Worm (Caenorhabditis elegans) whole organism, L3 larva: ENCODE measurements around the gene F36D4.4.

Experiments used
- R02D3.7 ChIP-seq: fragments of 150-350 bp; optimal IDR thresholded peaks from 2 replicates; lab custom pipeline; 2014; ENCODE audit warnings: missing biosample characterization, missing genetic modification characterization
- aly-2 ChIP-seq: fragments of 150-350 bp; optimal IDR thresholded peaks from 2 replicates; lab custom pipeline; 2014; ENCODE audit warnings: missing biosample characterization, missing genetic modification characterization
- ceh-16 ChIP-seq: sonication (generic microtip); optimal IDR thresholded peaks from 2 replicates; lab custom pipeline; 2017; ENCODE audit warnings: missing biosample characterization, missing genetic modification characterization
- ceh-28 ChIP-seq: fragments of 150-350 bp; optimal IDR thresholded peaks from 2 replicates; lab custom pipeline; 2014; ENCODE audit warnings: missing biosample characterization, missing genetic modification reagents, missing genetic modification characterization
- ceh-9 ChIP-seq: sonication (generic microtip); optimal IDR thresholded peaks from 2 replicates; lab custom pipeline; 2018; ENCODE audit warnings: missing biosample characterization, missing genetic modification characterization
- daf-12 ChIP-seq: fragments of 150-350 bp; optimal IDR thresholded peaks from 2 replicates; lab custom pipeline; 2014; ENCODE audit warnings: missing biosample characterization, missing genetic modification reagents, missing genetic modification characterization
- egl-27 ChIP-seq: sonication (generic microtip); optimal IDR thresholded peaks from 4 replicates; lab custom pipeline; 2017; ENCODE audit warnings: missing biosample characterization, missing genetic modification reagents, missing genetic modification characterization
- egl-5 ChIP-seq: fragments of 150-350 bp; optimal IDR thresholded peaks from 2 replicates; lab custom pipeline; 2017; ENCODE audit warnings: missing biosample characterization, missing genetic modification reagents, missing genetic modification characterization, inconsistent platforms
- elt-1 ChIP-seq: fragments of 150-350 bp; optimal IDR thresholded peaks from 2 replicates; lab custom pipeline; 2014; ENCODE audit warnings: missing biosample characterization, missing genetic modification characterization
- elt-2 ChIP-seq: sonication (generic microtip); optimal IDR thresholded peaks from 2 replicates; lab custom pipeline; 2016; ENCODE audit warnings: missing genetic modification reagents, mild to moderate bottlenecking, missing genetic modification characterization, missing compliant biosample characterization
- elt-3 ChIP-seq, 3 experiments: fragments of 150-350 bp in 1 of 3; sonication (generic microtip) in 2 of 3; optimal IDR thresholded peaks; 2 replicates in 2 of 3; 4 replicates in 1 of 3; lab custom pipeline; 2014 to 2017; ENCODE audit warnings: missing biosample characterization in 3 of 3, missing genetic modification characterization in 3 of 3
- eor-1 ChIP-seq, 2 experiments: fragments of 150-350 bp; optimal IDR thresholded peaks; 2 replicates each; lab custom pipeline; 2014 to 2018; ENCODE audit warnings: missing biosample characterization in 2 of 2, missing genetic modification characterization in 2 of 2
- fkh-2 ChIP-seq: fragments of 150-350 bp; optimal IDR thresholded peaks from 2 replicates; lab custom pipeline; 2014; ENCODE audit warnings: missing biosample characterization, missing genetic modification reagents, missing genetic modification characterization
- fos-1 ChIP-seq: fragments of 150-350 bp; optimal IDR thresholded peaks from 2 replicates; lab custom pipeline; 2014; ENCODE audit warnings: missing biosample characterization, missing genetic modification characterization
- jun-1 ChIP-seq: fragments of 150-350 bp; optimal IDR thresholded peaks from 2 replicates; lab custom pipeline; 2014; ENCODE audit warnings: missing biosample characterization, missing genetic modification reagents, missing genetic modification characterization
- lin-39 ChIP-seq: fragments of 150-350 bp; optimal IDR thresholded peaks from 2 replicates; lab custom pipeline; 2018; ENCODE audit warnings: missing biosample characterization, missing genetic modification reagents, missing genetic modification characterization
- lsy-12 ChIP-seq: sonication (generic microtip); optimal IDR thresholded peaks from 2 replicates; lab custom pipeline; 2016; ENCODE audit warnings: mild to moderate bottlenecking, missing genetic modification characterization, missing compliant biosample characterization
- mdl-1 ChIP-seq: fragments of 150-350 bp; optimal IDR thresholded peaks from 2 replicates; lab custom pipeline; 2014; ENCODE audit warnings: missing biosample characterization, missing genetic modification characterization
- mml-1 ChIP-seq: fragments of 150-350 bp; sonication (generic microtip); optimal IDR thresholded peaks from 3 replicates; lab custom pipeline; 2014; ENCODE audit warnings: missing biosample characterization, missing genetic modification characterization
- nfya-1 ChIP-seq: sonication (generic microtip); optimal IDR thresholded peaks from 2 replicates; lab custom pipeline; 2017; ENCODE audit warnings: missing genetic modification characterization, mild to moderate bottlenecking, missing compliant biosample characterization, antibody characterized with exemption, moderate library complexity; ENCODE audit not compliant: insufficient read depth
- nhr-11 ChIP-seq: fragments of 150-350 bp; optimal IDR thresholded peaks from 2 replicates; lab custom pipeline; 2014; ENCODE audit warnings: missing biosample characterization, missing genetic modification characterization
- nhr-23 ChIP-seq: fragments of 150-350 bp; optimal IDR thresholded peaks from 2 replicates; lab custom pipeline; 2014; ENCODE audit warnings: missing biosample characterization, missing genetic modification reagents, missing genetic modification characterization
- nhr-237 ChIP-seq: fragments of 150-350 bp; optimal IDR thresholded peaks from 2 replicates; lab custom pipeline; 2014; ENCODE audit warnings: missing biosample characterization, missing genetic modification characterization
- nhr-25 ChIP-seq: sonication (generic microtip); optimal IDR thresholded peaks from 2 replicates; lab custom pipeline; 2017; ENCODE audit warnings: missing biosample characterization, missing genetic modification characterization
- nhr-28 ChIP-seq: fragments of 150-350 bp; optimal IDR thresholded peaks from 2 replicates; lab custom pipeline; 2014; ENCODE audit warnings: missing biosample characterization, missing genetic modification characterization
- nhr-43 ChIP-seq: sonication (generic microtip); optimal IDR thresholded peaks from 2 replicates; lab custom pipeline; 2016; ENCODE audit warnings: mild to moderate bottlenecking, missing genetic modification characterization, missing compliant biosample characterization; ENCODE audit not compliant: poor library complexity, severe bottlenecking
- nhr-67 ChIP-seq: fragments of 150-350 bp; optimal IDR thresholded peaks from 2 replicates; lab custom pipeline; 2014; ENCODE audit warnings: missing biosample characterization, missing genetic modification characterization
- nhr-76 ChIP-seq: fragments of 150-350 bp; sonication (generic microtip); optimal IDR thresholded peaks from 5 replicates; lab custom pipeline; 2014; ENCODE audit warnings: missing biosample characterization, missing genetic modification characterization
- nhr-77 ChIP-seq: fragments of 150-350 bp; optimal IDR thresholded peaks from 2 replicates; lab custom pipeline; 2014; ENCODE audit warnings: missing biosample characterization, missing genetic modification characterization
- pha-4 ChIP-seq: fragments of 150-350 bp; optimal IDR thresholded peaks from 2 replicates; lab custom pipeline; 2014; ENCODE audit warnings: missing biosample characterization, missing genetic modification reagents, missing genetic modification characterization
- sea-2 ChIP-seq: fragments of 150-350 bp; sonication (generic microtip); optimal IDR thresholded peaks from 4 replicates; lab custom pipeline; 2014; ENCODE audit warnings: missing biosample characterization, missing genetic modification reagents, missing genetic modification characterization
- skn-1 ChIP-seq: fragments of 150-350 bp; optimal IDR thresholded peaks from 2 replicates; lab custom pipeline; 2014; ENCODE audit warnings: missing biosample characterization, missing genetic modification characterization
- tbx-2 ChIP-seq: sonication (generic microtip); optimal IDR thresholded peaks from 2 replicates; lab custom pipeline; 2016; ENCODE audit warnings: mild to moderate bottlenecking, missing genetic modification characterization, missing compliant biosample characterization
- unc-39 ChIP-seq: sonication (generic microtip); optimal IDR thresholded peaks from 4 replicates; lab custom pipeline; 2017; ENCODE audit warnings: missing biosample characterization, missing genetic modification characterization
- ztf-11 ChIP-seq: fragments of 150-350 bp; optimal IDR thresholded peaks from 2 replicates; lab custom pipeline; 2014; ENCODE audit warnings: missing biosample characterization, missing genetic modification characterization

The F36D4.4 gene

ce11 chrV:9414516-9414915 lies at the start of gene F36D4.4:
F36D4.4 (minus strand) TSS chrV:9414616.
- no peak for TF ChIP-seq nhr-11 (tag; lab: Kevin White, UChicago)
- no peak for TF ChIP-seq jun-1 (tag; lab: Kevin White, UChicago)
- no peak for TF ChIP-seq elt-2 (tag; lab: Kevin White, UChicago)
- TF ChIP-seq eor-1 (tag; optimal IDR thresholded peaks at IDR 0.05; lab: Kevin White, UChicago): no peak
- TF ChIP-seq nhr-43 (tag; lab: Kevin White, UChicago): no peak
- no peak for TF ChIP-seq lsy-12 (tag; lab: Kevin White, UChicago)
- no peak for TF ChIP-seq R02D3.7 (tag; lab: Kevin White, UChicago)
- TF ChIP-seq nhr-28 (tag; lab: Kevin White, UChicago): no peak
- TF ChIP-seq nhr-76 (tag; lab: Kevin White, UChicago): no peak
- no peak for TF ChIP-seq ceh-16 (tag; lab: Kevin White, UChicago)
- TF ChIP-seq nhr-23: no peak
- no peak for TF ChIP-seq ztf-11
- no peak for TF ChIP-seq nhr-77 (tag; lab: Kevin White, UChicago)

ce11 chrV:9462605-9463004 lies 48.2 kb upstream of the F36D4.4 start, which contains the start of gene F07D3.3:
F07D3.3 (minus strand) TSS chrV:9462705.
- no peak for TF ChIP-seq egl-27 (tag; lab: Kevin White, UChicago)
- TF ChIP-seq ceh-28 (tag; lab: Kevin White, UChicago): no peak

- TF ChIP-seq egl-27 (tag; lab: Kevin White, UChicago): no peak
- TF ChIP-seq fkh-2 (tag; lab: Kevin White, UChicago): no peak
- TF ChIP-seq mdl-1 (tag; lab: Kevin White, UChicago): no peak
- TF ChIP-seq nhr-23: no peak
These were observed 43.1 kb upstream of the F36D4.4 start for ce11 chrV:9457535-9457934.

- TF ChIP-seq eor-1 (tag; optimal IDR thresholded peaks at IDR 0.05; lab: Kevin White, UChicago) (no peak), elt-3 (tag; optimal IDR thresholded peaks at IDR 0.05; lab: Kevin White, UChicago) (peak in 2 of 3 experiments; percentile 24 to 52), nhr-23 (peak; percentile 35), nhr-25 (tag; lab: Kevin White, UChicago) (no peak), elt-2 (tag; lab: Kevin White, UChicago) (peak; percentile 49)
- TF ChIP-seq, all 47 proteins: peak for 3
These were observed 39.5 kb upstream of the F36D4.4 start for ce11 chrV:9453933-9454332.

ce11 chrV:9453333-9453732 lies 38.9 kb upstream of the F36D4.4 start:
- TF ChIP-seq nhr-237 (tag; lab: Kevin White, UChicago): no peak
- peak; percentile 4 for TF ChIP-seq nhr-25 (tag; lab: Kevin White, UChicago)
- no peak for TF ChIP-seq aly-2
- TF ChIP-seq tbx-2 (tag; lab: Kevin White, UChicago): no peak
- TF ChIP-seq ceh-9 (tag; lab: Kevin White, UChicago): no peak
- TF ChIP-seq lin-39 (tag; lab: Kevin White, UChicago): no peak

- TF ChIP-seq fkh-2 (tag; lab: Kevin White, UChicago): no peak
- peak; percentile 80 for TF ChIP-seq pha-4
- TF ChIP-seq, all 47 proteins: peak for 1
These were observed 37.1 kb upstream of the F36D4.4 start for ce11 chrV:9451485-9451884.

ce11 chrV:9444618-9445017 lies 30.2 kb upstream of the F36D4.4 start:
- TF ChIP-seq nhr-25 (tag; lab: Kevin White, UChicago) (peak; percentile 27), nhr-23 (peak; percentile 75), nfya-1 (tag; lab: Kevin White, UChicago) (no peak), daf-12 (tag; lab: Kevin White, UChicago) (no peak)

- no peak for TF ChIP-seq tbx-2 (tag; lab: Kevin White, UChicago)
- TF ChIP-seq nhr-28 (tag; lab: Kevin White, UChicago): no peak
- TF ChIP-seq mml-1 (tag; lab: Kevin White, UChicago): no peak
- no peak for TF ChIP-seq unc-39 (tag; lab: Kevin White, UChicago)
- no peak for TF ChIP-seq egl-27 (tag; lab: Kevin White, UChicago)
- TF ChIP-seq elt-1 (tag; lab: Kevin White, UChicago): no peak
- TF ChIP-seq nhr-67: no peak
- no peak for TF ChIP-seq nhr-23
- TF ChIP-seq skn-1 (tag; lab: Kevin White, UChicago): no peak
- TF ChIP-seq elt-3 (tag; optimal IDR thresholded peaks at IDR 0.05; lab: Kevin White, UChicago): no peak
- TF ChIP-seq lsy-12 (tag; lab: Kevin White, UChicago): no peak
- TF ChIP-seq nhr-25 (tag; lab: Kevin White, UChicago): no peak
- no peak for TF ChIP-seq sea-2 (GFP tag; lab: Kevin White, UChicago)
- TF ChIP-seq fos-1 (tag; lab: Kevin White, UChicago): no peak
- no peak for TF ChIP-seq nhr-237 (tag; lab: Kevin White, UChicago)
- no peak for TF ChIP-seq egl-5 (tag; lab: Kevin White, UChicago)
- TF ChIP-seq lin-39 (tag; lab: Kevin White, UChicago): no peak
- TF ChIP-seq ceh-16 (tag; lab: Kevin White, UChicago): no peak
- no peak for TF ChIP-seq ceh-9 (tag; lab: Kevin White, UChicago)
These were observed 29.3 kb upstream of the F36D4.4 start, which contains the start of gene wdr-62 for ce11 chrV:9443748-9444147. wdr-62 (plus strand) TSS chrV:9444048.
